Worm (Caenorhabditis elegans) whole organism, L4 larva: ENCODE results near the gene nas-17.

ENCODE experiments used
- mdl-1 ChIP-seq, 2 experiments: fragments of 150-350 bp in 1 of 2; sonication (generic microtip) in 1 of 2; optimal IDR thresholded peaks; 2 replicates each; lab custom pipeline; 2014 to 2017; ENCODE audit warnings: missing biosample characterization in 2 of 2, missing genetic modification characterization in 2 of 2
- pqm-1 ChIP-seq: sonication (generic microtip); optimal IDR thresholded peaks from 2 replicates; lab custom pipeline; 2017; ENCODE audit warnings: missing biosample characterization, missing genetic modification characterization
- unc-62 ChIP-seq, 3 experiments: fragments of 150-350 bp in 1 of 3; sonication (generic microtip); optimal IDR thresholded peaks in 2 of 3; peaks in 1 of 3; 1 replicate in 1 of 3; 2 replicates in 2 of 3; lab custom pipeline; 2014 to 2017; ENCODE audit warnings: missing biosample characterization in 3 of 3, missing genetic modification characterization in 3 of 3, missing genetic modification reagents in 3 of 3, missing genotype in 1 of 3
- ztf-11 ChIP-seq: fragments of 150-350 bp; optimal IDR thresholded peaks from 2 replicates; lab custom pipeline; 2014; ENCODE audit warnings: missing biosample characterization, missing genetic modification characterization

DNA sequence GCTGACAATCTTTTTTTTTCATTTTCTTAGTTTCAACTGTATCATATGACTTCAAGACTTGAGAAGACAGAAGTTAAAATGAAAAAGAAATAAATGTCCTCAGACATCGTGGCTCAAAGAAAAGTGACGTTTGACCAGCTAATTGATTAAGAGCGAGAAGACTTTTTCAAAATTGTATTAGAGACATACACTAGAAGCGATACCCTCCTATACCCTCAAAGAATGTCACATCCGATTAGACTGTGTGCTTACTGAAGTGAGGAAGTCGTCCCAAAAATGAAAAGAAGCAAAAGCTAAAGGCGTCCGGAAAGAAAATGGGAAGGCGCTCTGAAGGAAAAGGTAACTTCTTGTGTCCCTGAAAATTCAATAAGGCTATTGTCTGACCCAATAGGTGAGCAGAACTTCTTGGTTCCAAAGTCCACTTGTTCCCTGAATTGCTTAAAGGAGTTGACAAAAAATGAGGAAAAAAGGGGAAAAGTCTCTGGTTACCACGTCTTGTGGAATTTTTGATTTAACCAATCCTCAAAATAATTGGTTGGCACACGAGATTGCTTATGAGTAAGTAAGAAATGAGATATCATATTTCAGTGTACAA, 26.3 kb upstream of the nas-17 start:
- TF ChIP-seq pqm-1 (no peak), ztf-11 (tag; lab: Kevin White, UChicago) (no peak), unc-62 (GFP tag; optimal IDR thresholded peaks at IDR 0.05 in 1 of 2; lab: Kevin White, UChicago) (no peak), unc-62 (tag; optimal IDR thresholded peaks at IDR 0.05; lab: Kevin White, UChicago) (no peak), mdl-1 (tag; optimal IDR thresholded peaks at IDR 0.05; lab: Kevin White, UChicago) (no peak)
